Worm (Caenorhabditis elegans): Measurements from ENCODE around the gene aly-1.

- TF ChIP-seq nhr-67 (tag; optimal IDR thresholded peaks at IDR 0.05) (no peak), unc-39 (tag; optimal IDR thresholded peaks at IDR 0.05) (no peak), nhr-25 (tag; optimal IDR thresholded peaks at IDR 0.05) (peak; percentile 49), zag-1 (tag; optimal IDR thresholded peaks at IDR 0.05) (no peak), lin-39 (tag; optimal IDR thresholded peaks at IDR 0.05) (peak; percentile 71), skn-1 (tag; optimal IDR thresholded peaks at IDR 0.05) (no peak), mdl-1 (tag; optimal IDR thresholded peaks at IDR 0.05) (no peak), lin-15B (tag; optimal IDR thresholded peaks at IDR 0.05) (peak; percentile 69), snpc-4 (tag; optimal IDR thresholded peaks at IDR 0.05) (peak; percentile 27), elt-2 (tag; optimal IDR thresholded peaks at IDR 0.05) (peak; percentile 15), jun-1 (tag; optimal IDR thresholded peaks at IDR 0.05) (no peak)
These were observed 1.3 kb upstream of the aly-1 start for ce11 chrIV:9107464-9107863.
